Worm (Caenorhabditis elegans): Measurements from ENCODE around the gene Y14H12B.1.

The Y14H12B.1 gene

DNA sequence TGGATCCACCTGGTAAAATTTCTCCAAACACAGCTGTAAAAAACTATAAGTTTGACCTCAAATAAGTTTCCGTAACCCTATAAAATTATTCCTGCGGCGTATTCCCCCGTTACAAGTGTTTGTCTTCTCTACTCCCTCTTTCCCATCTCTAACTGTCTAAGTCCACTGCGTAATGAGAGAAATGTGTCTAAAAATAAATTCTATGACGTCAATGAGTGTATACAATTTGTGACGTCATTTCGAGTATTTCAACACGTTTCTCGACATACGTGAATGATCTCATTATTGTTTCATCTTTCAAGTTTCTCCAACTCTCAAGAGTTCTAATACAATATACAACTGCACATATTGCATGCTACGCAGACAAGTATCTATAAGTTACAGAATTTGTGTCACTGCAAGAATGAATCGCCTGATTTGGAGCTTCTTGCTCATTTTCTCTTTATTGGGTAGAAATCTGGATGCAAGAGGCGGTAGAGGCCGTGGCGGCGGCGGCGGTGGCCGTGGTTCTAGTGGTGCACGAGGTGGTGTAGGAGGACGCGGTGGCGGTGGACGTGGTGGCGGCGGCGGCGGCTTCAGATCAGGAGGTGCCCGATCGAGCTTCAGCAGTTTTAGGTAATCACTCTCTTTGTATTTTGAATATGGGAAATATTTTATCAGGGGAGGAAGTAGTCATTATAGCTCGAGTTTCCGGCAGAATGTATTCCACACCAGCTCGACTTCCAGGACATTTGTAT lies 36.3 kb upstream of the Y14H12B.1 start, which contains the start of gene F53C3.6:
Gene F53C3.6, plus strand, starts transcription at position 385 of the 737 bp plus-strand sequence.
- TF ChIP-seq elt-1 (tag; optimal IDR thresholded peaks at IDR 0.05) (no peak), egl-5 (tag; optimal IDR thresholded peaks at IDR 0.05) (peak; percentile 52), nhr-43 (tag; optimal IDR thresholded peaks at IDR 0.05; ENCODE audit: poor library complexity, severe bottlenecking) (no peak), nhr-12 (tag; optimal IDR thresholded peaks at IDR 0.05) (no peak), snpc-4 (tag; optimal IDR thresholded peaks at IDR 0.05) (no peak), tbx-2 (tag; optimal IDR thresholded peaks at IDR 0.05) (no peak), skn-1 (tag; optimal IDR thresholded peaks at IDR 0.05) (no peak), ceh-28 (tag; optimal IDR thresholded peaks at IDR 0.05) (peak; percentile 37), hmg-11 (tag; optimal IDR thresholded peaks at IDR 0.05) (no peak), elt-3 (tag; optimal IDR thresholded peaks at IDR 0.05) (no peak), mml-1 (tag; optimal IDR thresholded peaks at IDR 0.05) (no peak), nhr-76 (tag; optimal IDR thresholded peaks at IDR 0.05) (no peak), nhr-25 (tag; optimal IDR thresholded peaks at IDR 0.05) (peak; percentile 42), lin-39 (tag; optimal IDR thresholded peaks at IDR 0.05) (peak; percentile 4), mdl-1 (tag; optimal IDR thresholded peaks at IDR 0.05) (peak; percentile 16), egl-27 (tag; optimal IDR thresholded peaks at IDR 0.05) (peak; percentile 40), ZK546.5 (tag; optimal IDR thresholded peaks at IDR 0.05) (no peak), aly-2 (tag; optimal IDR thresholded peaks at IDR 0.05) (no peak), lin-15B (tag; optimal IDR thresholded peaks at IDR 0.05) (no peak), lsy-12 (tag; optimal IDR thresholded peaks at IDR 0.05) (no peak), R02D3.7 (tag; optimal IDR thresholded peaks at IDR 0.05) (no peak), fos-1 (tag; optimal IDR thresholded peaks at IDR 0.05) (no peak), elt-2 (tag; optimal IDR thresholded peaks at IDR 0.05) (peak; percentile 44), jun-1 (tag; optimal IDR thresholded peaks at IDR 0.05) (peak; percentile 33), pqm-1 (tag; optimal IDR thresholded peaks at IDR 0.05) (peak; percentile 16), ceh-9 (tag; optimal IDR thresholded peaks at IDR 0.05) (no peak), nfya-1 (tag; optimal IDR thresholded peaks at IDR 0.05; ENCODE audit: insufficient read depth) (peak; percentile 65), ceh-82 (tag; optimal IDR thresholded peaks at IDR 0.05) (no peak)

DNA sequence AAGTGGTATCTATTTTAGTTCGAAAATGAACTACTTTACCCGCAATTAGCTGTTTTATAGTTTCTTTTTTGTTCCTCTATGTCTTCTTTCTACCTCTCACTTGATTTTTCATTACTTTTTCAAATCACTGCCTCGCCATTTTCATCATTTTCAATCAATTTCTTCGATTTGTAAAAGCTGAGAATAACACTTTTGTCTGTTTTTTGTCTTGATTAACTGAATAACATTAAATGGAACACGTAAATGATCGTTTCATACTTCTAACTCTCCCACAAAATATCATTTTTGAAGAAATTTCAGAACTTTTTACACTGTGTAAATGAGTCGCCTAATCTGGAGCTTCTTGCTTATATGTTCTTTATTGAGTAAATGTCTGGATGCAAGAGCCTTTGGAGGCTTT lies 33.1 kb upstream of the Y14H12B.1 start, which contains the start of gene F53C3.4:
Gene F53C3.4, plus strand, starts transcription at position 301 of the 400 bp plus-strand sequence.
- TF ChIP-seq skn-1 (tag; optimal IDR thresholded peaks at IDR 0.05) (no peak), nhr-12 (tag; optimal IDR thresholded peaks at IDR 0.05) (no peak), ceh-9 (tag; optimal IDR thresholded peaks at IDR 0.05) (no peak), nhr-23 (tag; optimal IDR thresholded peaks at IDR 0.05) (no peak), pqm-1 (tag; optimal IDR thresholded peaks at IDR 0.05) (no peak), ztf-4 (tag; optimal IDR thresholded peaks at IDR 0.05) (no peak), sea-2 (GFP tag; optimal IDR thresholded peaks at IDR 0.05) (no peak), nhr-76 (tag; optimal IDR thresholded peaks at IDR 0.05) (no peak), daf-12 (tag; optimal IDR thresholded peaks at IDR 0.05) (no peak), nhr-237 (tag; optimal IDR thresholded peaks at IDR 0.05) (no peak), ceh-28 (tag; optimal IDR thresholded peaks at IDR 0.05) (no peak), ama-1 (optimal IDR thresholded peaks at IDR 0.05) (no peak), nfya-1 (tag; optimal IDR thresholded peaks at IDR 0.05; ENCODE audit: insufficient read depth) (no peak), nhr-43 (tag; optimal IDR thresholded peaks at IDR 0.05; ENCODE audit: poor library complexity, severe bottlenecking) (no peak), lsy-12 (tag; optimal IDR thresholded peaks at IDR 0.05) (no peak), snpc-4 (tag; optimal IDR thresholded peaks at IDR 0.05) (no peak)

DNA sequence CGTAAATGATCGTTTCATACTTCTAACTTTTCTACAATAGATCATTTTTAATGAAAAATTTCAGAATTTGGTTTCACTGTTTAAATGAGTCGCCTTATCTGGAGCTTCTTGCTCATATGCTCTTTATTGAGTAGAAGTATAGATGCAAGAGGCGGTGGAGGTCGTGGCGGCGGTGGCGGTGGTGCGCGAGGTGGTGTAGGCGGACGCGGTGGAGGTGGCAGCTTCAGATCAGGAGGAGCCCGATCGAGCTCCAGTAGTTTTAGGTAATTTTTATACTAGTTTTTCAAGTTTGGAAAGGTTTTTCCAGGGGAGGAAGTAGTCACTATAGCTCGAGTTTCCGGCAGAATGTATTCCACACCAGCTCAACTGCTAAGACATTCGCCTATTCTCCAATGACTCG lies 31.4 kb upstream of the Y14H12B.1 start, which contains the start of gene F53C3.3:
Gene F53C3.3, plus strand, starts transcription at position 59 of the 400 bp plus-strand sequence.
- TF ChIP-seq elt-1 (tag; optimal IDR thresholded peaks at IDR 0.05) = no peak
- no peak for TF ChIP-seq unc-62 (GFP tag; optimal IDR thresholded peaks at IDR 0.05)
- TF ChIP-seq ceh-82 (tag; optimal IDR thresholded peaks at IDR 0.05) = no peak
- TF ChIP-seq lin-39 (tag; optimal IDR thresholded peaks at IDR 0.05) = no peak
- TF ChIP-seq ama-1 (optimal IDR thresholded peaks at IDR 0.05) = no peak
- TF ChIP-seq ztf-4 (tag; optimal IDR thresholded peaks at IDR 0.05) = no peak
- no peak for TF ChIP-seq hmg-11 (tag; optimal IDR thresholded peaks at IDR 0.05)
- TF ChIP-seq fkh-2 (tag; optimal IDR thresholded peaks at IDR 0.05) = no peak
- TF ChIP-seq mdl-1 (tag; optimal IDR thresholded peaks at IDR 0.05) = no peak
- TF ChIP-seq eor-1 (tag; optimal IDR thresholded peaks at IDR 0.05) = no peak
- no peak for TF ChIP-seq aly-2 (tag; optimal IDR thresholded peaks at IDR 0.05)
- no peak for TF ChIP-seq unc-39 (tag; optimal IDR thresholded peaks at IDR 0.05)
- TF ChIP-seq mml-1 (tag; optimal IDR thresholded peaks at IDR 0.05) = no peak
- TF ChIP-seq nhr-25 (tag; optimal IDR thresholded peaks at IDR 0.05) = no peak
- no peak for TF ChIP-seq ZK546.5 (tag; optimal IDR thresholded peaks at IDR 0.05)
- TF ChIP-seq nhr-43 (tag; optimal IDR thresholded peaks at IDR 0.05; ENCODE audit: poor library complexity, severe bottlenecking) = no peak
- TF ChIP-seq elt-3 (tag; optimal IDR thresholded peaks at IDR 0.05) = no peak
- no peak for TF ChIP-seq daf-12 (tag; optimal IDR thresholded peaks at IDR 0.05)
- no peak for TF ChIP-seq lin-15B (tag; optimal IDR thresholded peaks at IDR 0.05)
- no peak for TF ChIP-seq egl-27 (tag; optimal IDR thresholded peaks at IDR 0.05)

Data from whole organism, L3 larva.